Worm (Caenorhabditis elegans): ENCODE measurements around the gene xrn-1.
A peak's percentile ranks its signal among the peaks of the same experiment; 100 is the strongest.

Gene xrn-1

ce11 chrII:14040204-14040842, 28.4 kb upstream of the xrn-1 start (continued):
- TF ChIP-seq nhr-25 (tag; optimal IDR thresholded peaks at IDR 0.05), result peak; percentile 60
- peak; percentile 98 for TF ChIP-seq mdl-1 (tag; optimal IDR thresholded peaks at IDR 0.05)
- TF ChIP-seq nfya-1 (tag; optimal IDR thresholded peaks at IDR 0.05; ENCODE audit: insufficient read depth), result peak; percentile 90
- peak; percentile 82 for TF ChIP-seq egl-27 (tag; optimal IDR thresholded peaks at IDR 0.05)

ce11 chrII:14042836-14043604, 25.7 kb upstream of the xrn-1 start:
- TF ChIP-seq nhr-23 (tag; optimal IDR thresholded peaks at IDR 0.05), result no peak
- no peak for TF ChIP-seq skn-1 (tag; optimal IDR thresholded peaks at IDR 0.05)
- TF ChIP-seq ceh-16 (tag; optimal IDR thresholded peaks at IDR 0.05), result no peak
- no peak for TF ChIP-seq unc-62 (GFP tag; optimal IDR thresholded peaks at IDR 0.05)
- peak; percentile 18 for TF ChIP-seq nhr-43 (tag; optimal IDR thresholded peaks at IDR 0.05; ENCODE audit: poor library complexity, severe bottlenecking)
- no peak for TF ChIP-seq nhr-11 (tag; optimal IDR thresholded peaks at IDR 0.05)
- peak; percentile 66 for TF ChIP-seq pqm-1 (tag; optimal IDR thresholded peaks at IDR 0.05)
- TF ChIP-seq elt-2 (tag; optimal IDR thresholded peaks at IDR 0.05), result peak; percentile 68
- TF ChIP-seq ceh-9 (tag; optimal IDR thresholded peaks at IDR 0.05), result no peak
- TF ChIP-seq hmg-11 (tag; optimal IDR thresholded peaks at IDR 0.05), result no peak
- TF ChIP-seq pha-4 (tag; optimal IDR thresholded peaks at IDR 0.05), result peak; percentile 80
- TF ChIP-seq snpc-4 (tag; optimal IDR thresholded peaks at IDR 0.05), result peak; percentile 6
- TF ChIP-seq R02D3.7 (tag; optimal IDR thresholded peaks at IDR 0.05), result no peak
- TF ChIP-seq tbx-2 (tag; optimal IDR thresholded peaks at IDR 0.05), result no peak
- TF ChIP-seq nhr-76 (tag; optimal IDR thresholded peaks at IDR 0.05), result no peak
- TF ChIP-seq lin-39 (tag; optimal IDR thresholded peaks at IDR 0.05), result no peak
- peak; percentile 1 for TF ChIP-seq nfya-1 (tag; optimal IDR thresholded peaks at IDR 0.05; ENCODE audit: insufficient read depth)
- TF ChIP-seq ama-1 (optimal IDR thresholded peaks at IDR 0.05), result no peak
- no peak for TF ChIP-seq jun-1 (tag; optimal IDR thresholded peaks at IDR 0.05)
- peak; percentile 75 for TF ChIP-seq mml-1 (tag; optimal IDR thresholded peaks at IDR 0.05)

- TF ChIP-seq zag-1 (tag; optimal IDR thresholded peaks at IDR 0.05) (no peak), mdl-1 (tag; optimal IDR thresholded peaks at IDR 0.05) (peak; percentile 78), lsy-12 (tag; optimal IDR thresholded peaks at IDR 0.05) (peak; percentile 18), jun-1 (tag; optimal IDR thresholded peaks at IDR 0.05) (peak; percentile 81), nfya-1 (tag; optimal IDR thresholded peaks at IDR 0.05; ENCODE audit: insufficient read depth) (peak; percentile 81), pha-4 (tag; optimal IDR thresholded peaks at IDR 0.05) (peak; percentile 84), lin-39 (tag; optimal IDR thresholded peaks at IDR 0.05) (peak; percentile 81), hmg-11 (tag; optimal IDR thresholded peaks at IDR 0.05) (peak; percentile 74), aly-2 (tag; optimal IDR thresholded peaks at IDR 0.05) (no peak), nhr-76 (tag; optimal IDR thresholded peaks at IDR 0.05) (no peak), elt-1 (tag; optimal IDR thresholded peaks at IDR 0.05) (no peak), ceh-28 (tag; optimal IDR thresholded peaks at IDR 0.05) (peak; percentile 4), egl-5 (tag; optimal IDR thresholded peaks at IDR 0.05) (peak; percentile 65), ZK546.5 (tag; optimal IDR thresholded peaks at IDR 0.05) (no peak), lin-15B (tag; optimal IDR thresholded peaks at IDR 0.05) (peak; percentile 26), snpc-4 (tag; optimal IDR thresholded peaks at IDR 0.05) (peak; percentile 56), pqm-1 (tag; optimal IDR thresholded peaks at IDR 0.05) (peak; percentile 90), nhr-11 (tag; optimal IDR thresholded peaks at IDR 0.05) (peak; percentile 90), ama-1 (optimal IDR thresholded peaks at IDR 0.05) (peak; percentile 28), elt-2 (tag; optimal IDR thresholded peaks at IDR 0.05) (peak; percentile 93), fkh-10 (GFP tag; optimal IDR thresholded peaks at IDR 0.05) (peak; percentile 97), tbx-2 (tag; optimal IDR thresholded peaks at IDR 0.05) (peak; percentile 50), skn-1 (tag; optimal IDR thresholded peaks at IDR 0.05) (peak; percentile 30)
Measured at ce11 chrII:14044199-14044598, 24.5 kb upstream of the xrn-1 start.

ce11 chrII:14045235-14045634, 23.5 kb upstream of the xrn-1 start:
- no peak for TF ChIP-seq skn-1 (tag; optimal IDR thresholded peaks at IDR 0.05)
- TF ChIP-seq nhr-12 (tag; optimal IDR thresholded peaks at IDR 0.05), result no peak
- TF ChIP-seq nhr-25 (tag; optimal IDR thresholded peaks at IDR 0.05), result no peak
- no peak for TF ChIP-seq ceh-16 (tag; optimal IDR thresholded peaks at IDR 0.05)
- TF ChIP-seq ZK546.5 (tag; optimal IDR thresholded peaks at IDR 0.05), result no peak
- no peak for TF ChIP-seq nhr-67 (tag; optimal IDR thresholded peaks at IDR 0.05)
- no peak for TF ChIP-seq R02D3.7 (tag; optimal IDR thresholded peaks at IDR 0.05)
- TF ChIP-seq pqm-1 (tag; optimal IDR thresholded peaks at IDR 0.05), result no peak
- no peak for TF ChIP-seq lin-15B (tag; optimal IDR thresholded peaks at IDR 0.05)
- no peak for TF ChIP-seq ceh-82 (tag; optimal IDR thresholded peaks at IDR 0.05)

Measured in whole organism, L3 larva.